Worm (Caenorhabditis elegans): ENCODE results near the gene T25D10.4.
A peak's percentile ranks its signal among the peaks of the same experiment; 100 is the strongest.

T25D10.4 gene

ce11 chrII:6374646-6375045 is 35.4 kb downstream of the T25D10.4 start:
- TF ChIP-seq nhr-76 (tag; optimal IDR thresholded peaks at IDR 0.05) (no peak), nhr-90 (tag; optimal IDR thresholded peaks at IDR 0.05; ENCODE audit: poor library complexity) (peak; percentile 23), nhr-85 (tag) (peak; percentile 62), efl-1 (optimal IDR thresholded peaks at IDR 0.05) (no peak), efl-1 (GFP tag; optimal IDR thresholded peaks at IDR 0.05 in 1 of 2) (peak in 1 of 2 experiments; percentile 88), elt-2 (tag; optimal IDR thresholded peaks at IDR 0.05) (peak; percentile 78), lin-35 (GFP tag; optimal IDR thresholded peaks at IDR 0.05) (peak in 1 of 2 experiments; percentile 55), vab-15 (tag; optimal IDR thresholded peaks at IDR 0.05) (no peak), nhr-71 (tag; optimal IDR thresholded peaks at IDR 0.05) (peak; percentile 1), hpl-2 (GFP tag; optimal IDR thresholded peaks at IDR 0.05) (peak; percentile 29), alr-1 (tag; optimal IDR thresholded peaks at IDR 0.05; ENCODE audit: borderline replicate concordance) (no peak)

ce11 chrII:6373361-6373760 is 36.7 kb downstream of the T25D10.4 start:
- no peak for TF ChIP-seq nhr-28 (tag; optimal IDR thresholded peaks at IDR 0.05)
- no peak for TF ChIP-seq ceh-63 (GFP tag; optimal IDR thresholded peaks at IDR 0.05)
- no peak for TF ChIP-seq nhr-20 (tag; optimal IDR thresholded peaks at IDR 0.05)
- TF ChIP-seq pag-3 (tag; optimal IDR thresholded peaks at IDR 0.05; ENCODE audit: borderline replicate concordance, insufficient read depth) = no peak
- no peak for TF ChIP-seq tlp-1 (tag; optimal IDR thresholded peaks at IDR 0.05)
- TF ChIP-seq jun-1 (tag; optimal IDR thresholded peaks at IDR 0.05) = no peak
- no peak for TF ChIP-seq lin-15B (tag; optimal IDR thresholded peaks at IDR 0.05)
- TF ChIP-seq dsc-1 (tag; optimal IDR thresholded peaks at IDR 0.05) = no peak
- no peak for TF ChIP-seq alr-1 (tag; optimal IDR thresholded peaks at IDR 0.05; ENCODE audit: borderline replicate concordance)
- no peak for TF ChIP-seq irx-1 (tag; optimal IDR thresholded peaks at IDR 0.05)
- no peak for TF ChIP-seq ztf-4 (tag; optimal IDR thresholded peaks at IDR 0.05)
- no peak for TF ChIP-seq lin-14 (GFP tag; optimal IDR thresholded peaks at IDR 0.05)

ce11 chrII:6371003-6371402 is 39.1 kb downstream of the T25D10.4 start, which contains the start of gene lin-23:
TSS of gene lin-23 (plus strand) at chrII:6371303.
- no peak for TF ChIP-seq nhr-12 (tag; optimal IDR thresholded peaks at IDR 0.05)
- no peak for TF ChIP-seq pqm-1 (tag; optimal IDR thresholded peaks at IDR 0.05)
- no peak for TF ChIP-seq fkh-4 (tag; optimal IDR thresholded peaks at IDR 0.05; ENCODE audit: borderline replicate concordance)
- no peak for TF ChIP-seq fos-1 (tag; optimal IDR thresholded peaks at IDR 0.05)
- no peak for TF ChIP-seq swsn-7 (tag; optimal IDR thresholded peaks at IDR 0.05)
- no peak for TF ChIP-seq hpl-2 (GFP tag; optimal IDR thresholded peaks at IDR 0.05)
- TF ChIP-seq tlp-1 (tag; optimal IDR thresholded peaks at IDR 0.05) = no peak
- no peak for TF ChIP-seq fkh-10 (GFP tag; optimal IDR thresholded peaks at IDR 0.05)
- no peak for TF ChIP-seq lin-15B (tag; optimal IDR thresholded peaks at IDR 0.05)

ce11 chrII:6370110-6370509 is 40.0 kb downstream of the T25D10.4 start:
- TF ChIP-seq lsy-2 (tag; optimal IDR thresholded peaks at IDR 0.05) (peak; percentile 87 to 89), ceh-82 (tag; optimal IDR thresholded peaks at IDR 0.05) (peak; percentile 70 to 94 (median 77)), lin-15B (tag; optimal IDR thresholded peaks at IDR 0.05) (peak; percentile 86), efl-1 (optimal IDR thresholded peaks at IDR 0.05) (peak; percentile 84 to 90), efl-1 (GFP tag; optimal IDR thresholded peaks at IDR 0.05 in 1 of 2) (peak; percentile 71 to 97), elt-3 (tag; optimal IDR thresholded peaks at IDR 0.05) (peak in 2 of 6 experiments; percentile 57 to 81), zag-1 (tag; optimal IDR thresholded peaks at IDR 0.05) (no peak), nhr-11 (tag; optimal IDR thresholded peaks at IDR 0.05) (no peak), nhr-19 (GFP tag; conservative IDR thresholded peaks at IDR 0.05) (peak; percentile 84), alr-1 (tag; optimal IDR thresholded peaks at IDR 0.05; ENCODE audit: borderline replicate concordance) (no peak), ceh-88 (GFP tag; IDR thresholded peaks at IDR 0.05) (0 out of 2 replicates have a peak, but pooled peaks have one; percentile 16), ceh-8 (GFP tag; optimal IDR thresholded peaks at IDR 0.05) (peak; percentile 29), C34B4.2 (tag; optimal IDR thresholded peaks at IDR 0.05) (no peak), tbx-2 (tag; optimal IDR thresholded peaks at IDR 0.05) (peak; percentile 87), fkh-10 (GFP tag; optimal IDR thresholded peaks at IDR 0.05) (peak; percentile 66), swsn-7 (tag; optimal IDR thresholded peaks at IDR 0.05) (peak; percentile 87), snu-23 (GFP tag; optimal IDR thresholded peaks at IDR 0.05) (peak; percentile 94), snpc-4 (tag; optimal IDR thresholded peaks at IDR 0.05) (peak; percentile 50), fkh-8 (tag; optimal IDR thresholded peaks at IDR 0.05) (peak; percentile 88), nhr-237 (tag; optimal IDR thresholded peaks at IDR 0.05) (peak; percentile 20), nhr-20 (tag; optimal IDR thresholded peaks at IDR 0.05) (peak; percentile 91), elt-2 (tag; optimal IDR thresholded peaks at IDR 0.05) (peak; percentile 56), C16A3.4 (tag; optimal IDR thresholded peaks at IDR 0.05) (peak; percentile 81), irx-1 (tag; optimal IDR thresholded peaks at IDR 0.05) (peak; percentile 65), dpl-1 (GFP tag; optimal IDR thresholded peaks at IDR 0.05) (peak; percentile 67 to 79 (median 78)), unc-30 (tag; optimal IDR thresholded peaks at IDR 0.05) (no peak), pag-3 (tag; optimal IDR thresholded peaks at IDR 0.05; ENCODE audit: borderline replicate concordance, insufficient read depth) (no peak), nhr-77 (tag; optimal IDR thresholded peaks at IDR 0.05) (peak; percentile 73)

Measured in whole organism, L1 larva.